Fruit fly (Drosophila melanogaster): ENCODE results near the gene Phyhd1.

Phyhd1 gene

DNA sequence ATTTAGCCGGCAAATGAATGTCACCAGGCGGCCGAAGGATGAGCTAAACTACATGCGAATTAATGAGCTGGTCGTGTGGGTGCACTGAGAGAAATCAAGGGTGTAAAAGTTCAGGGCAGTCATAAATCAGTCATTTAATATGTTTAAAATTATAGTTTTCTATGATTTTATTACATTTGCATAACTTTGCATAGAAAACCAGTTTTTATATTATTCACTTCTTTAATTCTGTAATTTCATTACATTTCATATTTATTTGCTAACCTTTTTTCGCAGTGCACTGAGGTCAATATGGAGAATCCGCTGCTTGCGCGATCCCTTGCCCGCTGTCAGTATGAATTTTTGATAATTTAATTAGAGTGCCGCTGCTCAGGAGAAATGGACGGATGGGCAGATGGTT, 39.4 kb downstream of the Phyhd1 start (continued):
- TF ChIP-seq cyc (GFP tag; optimal IDR thresholded peaks at IDR 0.05) (peak; percentile 34), CG15336 (GFP tag; IDR thresholded peaks at IDR 0.05) (0 out of 2 replicates have a peak, but pooled peaks have one; percentile 29), CG6276 (GFP tag; optimal IDR thresholded peaks at IDR 0.05) (no peak), CG31627 (GFP tag; optimal IDR thresholded peaks at IDR 0.05) (peak; percentile 4), vri (GFP tag; optimal IDR thresholded peaks at IDR 0.05) (no peak), Ets96B (tag; optimal IDR thresholded peaks at IDR 0.05) (peak; percentile 11), Eip93F (GFP tag; optimal IDR thresholded peaks at IDR 0.05) (no peak)

DNA sequence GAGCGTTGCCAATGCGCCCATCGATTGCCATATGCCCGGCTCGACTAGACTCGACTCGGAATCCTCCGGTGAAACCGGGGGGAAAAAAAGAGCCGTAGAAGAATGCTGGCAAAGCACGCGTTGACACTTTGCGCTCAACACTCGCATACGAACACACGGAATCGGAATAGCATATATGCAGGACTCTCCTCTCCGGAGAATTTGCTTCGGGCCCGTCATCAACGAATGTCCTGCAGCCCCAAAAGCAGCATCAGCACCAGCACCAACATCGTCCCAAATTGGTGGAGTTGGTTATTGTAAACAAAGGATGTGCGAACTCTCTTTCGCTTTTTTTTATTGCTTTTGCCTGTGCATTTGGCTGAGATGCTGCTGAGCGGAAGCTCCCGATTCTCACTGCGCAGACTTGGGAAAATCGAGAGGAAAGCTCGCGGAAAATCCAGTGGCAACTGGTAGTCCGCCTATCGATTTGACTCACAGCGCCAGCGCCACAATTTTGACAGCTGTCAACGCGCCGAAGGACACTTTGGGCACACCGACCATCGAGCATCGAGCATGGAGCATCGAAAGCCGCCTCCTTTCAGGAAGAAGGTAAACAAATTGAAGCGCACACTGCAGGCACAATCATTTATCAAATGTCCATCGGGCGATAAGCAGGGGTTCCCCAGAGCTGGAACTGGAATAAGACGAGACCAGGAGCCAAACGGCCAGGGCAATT, 40.0 kb downstream of the Phyhd1 start:
- TF ChIP-seq Hr38 (GFP tag; optimal IDR thresholded peaks at IDR 0.05) (no peak), achi (GFP tag; optimal IDR thresholded peaks at IDR 0.05) (peak; percentile 55), net (GFP tag; optimal IDR thresholded peaks at IDR 0.05) (no peak), Eip78C (GFP tag) (peak; percentile 34), CG31627 (GFP tag; optimal IDR thresholded peaks at IDR 0.05) (no peak), lz (GFP tag; optimal IDR thresholded peaks at IDR 0.05) (no peak), CG3032 (tag; optimal IDR thresholded peaks at IDR 0.05) (no peak), Smox (GFP tag; optimal IDR thresholded peaks at IDR 0.05) (no peak), fkh (GFP tag; optimal IDR thresholded peaks at IDR 0.05) (no peak), CG8119 (GFP tag; IDR thresholded peaks at IDR 0.05) (no peak), CG34406 (GFP tag; optimal IDR thresholded peaks at IDR 0.05) (no peak), fd59A (GFP tag; optimal IDR thresholded peaks at IDR 0.05) (no peak), eg (GFP tag; IDR thresholded peaks at IDR 0.05) (no peak), CG6163 (GFP tag; IDR thresholded peaks at IDR 0.05) (no peak), Sox14 (GFP tag; optimal IDR thresholded peaks at IDR 0.05) (no peak), Eip93F (GFP tag; optimal IDR thresholded peaks at IDR 0.05) (no peak), CG10631 (GFP tag; optimal IDR thresholded peaks at IDR 0.05) (no peak), CG8319 (GFP tag; optimal IDR thresholded peaks at IDR 0.05) (no peak), CG32006 (GFP tag; optimal IDR thresholded peaks at IDR 0.05) (no peak), Ets96B (tag; optimal IDR thresholded peaks at IDR 0.05) (no peak), CG6792 (GFP tag; optimal IDR thresholded peaks at IDR 0.05) (no peak), Hr4 (GFP tag; optimal IDR thresholded peaks at IDR 0.05) (no peak), svp (GFP tag) (peak; percentile 30)

DNA sequence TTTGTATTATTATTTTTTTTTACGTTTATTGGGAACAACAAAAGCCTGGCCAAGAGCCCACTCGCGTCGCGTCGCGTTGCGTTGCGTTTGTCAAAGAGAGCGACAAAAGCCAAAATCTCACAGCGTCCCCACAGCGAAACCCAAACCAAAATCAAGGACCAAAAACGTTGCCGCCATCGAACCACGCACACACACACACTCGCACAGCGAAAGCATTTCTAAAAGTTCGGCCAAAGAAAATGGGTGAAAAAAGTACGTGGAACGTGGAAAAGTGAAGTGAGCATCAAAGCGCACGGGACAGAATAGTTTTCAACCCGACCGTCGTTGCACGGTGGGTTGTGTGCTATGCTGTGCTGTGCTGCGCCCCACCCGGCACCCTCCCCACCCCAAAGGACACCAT, 41.3 kb downstream of the Phyhd1 start, which contains the start of gene hth:
hth (minus strand) TSS at position 101 of the 400 bp plus-strand sequence.
- peak; percentile 17 for TF ChIP-seq svp (GFP tag)
- TF ChIP-seq CG6276 (GFP tag; optimal IDR thresholded peaks at IDR 0.05): no peak

dm6 chr3R:10638641-10639348, 41.9 kb downstream of the Phyhd1 start:
- TF ChIP-seq CG34406 (GFP tag; optimal IDR thresholded peaks at IDR 0.05): no peak
- TF ChIP-seq achi (GFP tag; optimal IDR thresholded peaks at IDR 0.05): peak; percentile 81
- TF ChIP-seq svp (GFP tag): peak; percentile 41
- no peak for TF ChIP-seq CG6854 (GFP tag; optimal IDR thresholded peaks at IDR 0.05)

- peak; percentile 17 for TF ChIP-seq Ets96B (tag; optimal IDR thresholded peaks at IDR 0.05)
- TF ChIP-seq CG6808 (GFP tag; optimal IDR thresholded peaks at IDR 0.05): no peak
- TF ChIP-seq Gug (GFP tag; IDR thresholded peaks at IDR 0.05): no peak
- no peak for TF ChIP-seq dac (GFP tag; optimal IDR thresholded peaks at IDR 0.05)
- no peak for TF ChIP-seq CG8319 (GFP tag; optimal IDR thresholded peaks at IDR 0.05)
- TF ChIP-seq OdsH (GFP tag; optimal IDR thresholded peaks at IDR 0.05): no peak
- TF ChIP-seq CG16779 (tag; optimal IDR thresholded peaks at IDR 0.05): no peak
- TF ChIP-seq Hr39 (GFP tag; optimal IDR thresholded peaks at IDR 0.05): no peak
- no peak for TF ChIP-seq Lpt (GFP tag; optimal IDR thresholded peaks at IDR 0.05)
- no peak for TF ChIP-seq fd59A (GFP tag; optimal IDR thresholded peaks at IDR 0.05)
- TF ChIP-seq CG10631 (GFP tag; optimal IDR thresholded peaks at IDR 0.05): no peak
- no peak for TF ChIP-seq Blimp-1 (GFP tag; optimal IDR thresholded peaks at IDR 0.05)
- TF ChIP-seq dsx (GFP tag; optimal IDR thresholded peaks at IDR 0.05; ENCODE audit: poor library complexity, severe bottlenecking): no peak
- TF ChIP-seq CG6792 (GFP tag; optimal IDR thresholded peaks at IDR 0.05): no peak
- no peak for TF ChIP-seq CG32006 (GFP tag; optimal IDR thresholded peaks at IDR 0.05)
- peak; percentile 50; the same call in 1 of the 3 replicates for TF ChIP-seq CG6163 (GFP tag; IDR thresholded peaks at IDR 0.05)
- TF ChIP-seq CG31627 (GFP tag; optimal IDR thresholded peaks at IDR 0.05): no peak
- no peak for TF ChIP-seq CG11902 (GFP tag; optimal IDR thresholded peaks at IDR 0.05)
- no peak for TF ChIP-seq achi (GFP tag; optimal IDR thresholded peaks at IDR 0.05)
- TF ChIP-seq cyc (GFP tag; optimal IDR thresholded peaks at IDR 0.05): no peak
- no peak for TF ChIP-seq CG15336 (GFP tag; IDR thresholded peaks at IDR 0.05)
- no peak for TF ChIP-seq Hr38 (GFP tag; optimal IDR thresholded peaks at IDR 0.05)
- no peak for TF ChIP-seq topi (GFP tag; optimal IDR thresholded peaks at IDR 0.05)
- TF ChIP-seq Sox14 (GFP tag; optimal IDR thresholded peaks at IDR 0.05): no peak
- peak; percentile 4 for TF ChIP-seq CG10669 (GFP tag; optimal IDR thresholded peaks at IDR 0.05)
These were observed 44.7 kb downstream of the Phyhd1 start for dm6 chr3R:10636028-10636427.
